Fruit fly (Drosophila melanogaster): ENCODE data around the gene CG3808.

DNA sequence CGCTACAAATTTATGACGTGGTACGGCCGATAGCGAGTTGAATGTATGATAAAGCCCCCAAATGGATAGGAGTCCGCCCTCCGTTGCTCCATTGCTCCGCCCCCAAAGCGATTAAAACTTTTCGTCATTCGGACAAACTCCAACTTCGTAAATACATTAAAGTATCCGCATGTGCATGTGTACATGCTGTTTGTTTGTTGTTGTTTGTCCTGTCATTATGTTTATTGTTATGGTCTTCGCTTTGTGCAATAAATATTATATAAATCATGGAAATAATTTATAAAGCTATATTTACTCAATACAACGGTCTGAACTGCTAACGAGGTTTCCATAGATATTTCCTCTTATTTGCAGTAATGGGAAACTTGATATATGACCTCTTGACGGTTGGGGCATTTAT, 36.6 kb upstream of the CG3808 start:
- TF ChIP-seq fru (optimal IDR thresholded peaks at IDR 0.05) (no peak), cato (GFP tag; optimal IDR thresholded peaks at IDR 0.05; ENCODE audit: borderline replicate concordance) (no peak)
